Fruit fly (Drosophila melanogaster) Kc167 (cell line): ENCODE results near the gene Rab10.

ENCODE experiments used
- Myc ChIP-seq: fragments of >200 bp; optimal IDR thresholded peaks from 2 replicates; lab custom pipeline; 2017; ENCODE audit warnings: missing external identifiers
- Sin3A ChIP-seq: fragments of >200 bp; optimal IDR thresholded peaks from 2 replicates; lab custom pipeline; 2018; ENCODE audit warnings: missing external identifiers
- h ChIP-seq: fragments of >200 bp; optimal IDR thresholded peaks from 3 replicates; lab custom pipeline; 2018; ENCODE audit warnings: missing external identifiers
- psq ChIP-seq: fragments of >200 bp; optimal IDR thresholded peaks from 2 replicates; lab custom pipeline; 2017; ENCODE audit warnings: missing external identifiers
- ttk ChIP-seq: sonication (Bioruptor generic); optimal IDR thresholded peaks from 2 replicates; lab custom pipeline; 2017; ENCODE audit warnings: missing external identifiers

- TF ChIP-seq Myc (no peak), ttk (lab: Kevin White, UChicago) (no peak), psq (lab: Kevin White, UChicago) (no peak), Sin3A (lab: Kevin White, UChicago) (no peak), h (no peak)
Measured at dm6 chrX:20244278-20244677, 6.9 kb upstream of the Rab10 start, which contains the start of gene Peritrophin-A.
